Fruit fly (Drosophila melanogaster): ENCODE results near the gene Bmcp.

Gene Bmcp

dm6 chr3L:11701649-11702048 lies 19.1 kb upstream of the Bmcp start:
- TF ChIP-seq CG17801 (GFP tag; optimal IDR thresholded peaks at IDR 0.05; ENCODE audit: partially characterized antibody), result no peak

DNA sequence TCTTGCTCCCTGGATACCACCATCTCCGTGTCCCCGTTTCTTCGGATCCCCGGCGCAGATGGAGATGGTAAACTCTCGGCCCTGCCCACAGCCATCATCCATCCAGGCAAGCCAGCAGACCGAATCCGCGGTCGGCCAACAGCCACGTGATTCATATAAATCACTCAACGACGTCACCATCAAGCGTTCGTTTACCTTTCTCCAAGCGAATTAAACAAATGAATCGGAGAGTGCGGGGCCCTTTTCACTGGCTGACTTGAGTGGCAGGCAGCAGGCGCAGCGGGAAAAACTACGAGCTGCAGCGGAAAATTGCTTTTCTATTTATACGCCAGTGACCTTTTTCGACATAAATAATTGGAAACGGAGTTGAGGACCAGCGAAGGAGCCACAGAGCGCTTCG lies 17.2 kb upstream of the Bmcp start:
- no peak for TF ChIP-seq CG17801 (GFP tag; optimal IDR thresholded peaks at IDR 0.05; ENCODE audit: partially characterized antibody)

DNA sequence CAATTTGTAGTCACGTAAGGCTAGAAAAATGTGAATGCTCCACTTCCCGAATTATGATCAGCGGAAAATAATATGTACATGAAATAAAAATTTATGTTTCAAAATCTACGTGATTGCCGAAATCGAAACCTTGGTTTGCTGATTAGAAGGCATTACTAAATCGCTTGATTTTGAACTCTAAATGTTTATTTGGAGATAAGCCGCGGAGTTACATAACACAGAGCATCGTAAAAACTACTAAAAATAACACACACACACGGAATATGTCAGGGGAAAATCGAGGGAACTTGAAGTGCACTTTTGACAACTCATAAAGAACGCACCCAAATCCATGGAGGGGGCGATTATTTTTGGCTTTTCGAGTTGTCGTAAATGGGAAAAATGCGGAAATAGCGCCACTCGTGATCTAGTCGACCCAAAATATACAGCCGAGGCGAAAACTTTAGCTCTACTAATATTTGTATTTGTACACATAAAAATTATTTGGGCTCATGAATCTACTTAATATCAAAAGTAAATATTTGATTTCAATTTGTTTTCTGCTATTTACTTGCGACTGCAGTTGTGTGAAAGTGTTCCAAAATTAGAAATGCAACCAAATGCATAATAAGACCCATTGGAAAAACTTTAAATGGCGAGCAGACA lies 15.7 kb upstream of the Bmcp start:
- no peak for TF ChIP-seq CG17801 (GFP tag; optimal IDR thresholded peaks at IDR 0.05; ENCODE audit: partially characterized antibody)

dm6 chr3L:11707978-11708632 lies 12.6 kb upstream of the Bmcp start, which contains the start of gene CG11658:
TSS of gene CG11658 (minus strand) at chr3L:11708553.
- peak; percentile 7 for TF ChIP-seq CG17801 (GFP tag; optimal IDR thresholded peaks at IDR 0.05; ENCODE audit: partially characterized antibody)

DNA sequence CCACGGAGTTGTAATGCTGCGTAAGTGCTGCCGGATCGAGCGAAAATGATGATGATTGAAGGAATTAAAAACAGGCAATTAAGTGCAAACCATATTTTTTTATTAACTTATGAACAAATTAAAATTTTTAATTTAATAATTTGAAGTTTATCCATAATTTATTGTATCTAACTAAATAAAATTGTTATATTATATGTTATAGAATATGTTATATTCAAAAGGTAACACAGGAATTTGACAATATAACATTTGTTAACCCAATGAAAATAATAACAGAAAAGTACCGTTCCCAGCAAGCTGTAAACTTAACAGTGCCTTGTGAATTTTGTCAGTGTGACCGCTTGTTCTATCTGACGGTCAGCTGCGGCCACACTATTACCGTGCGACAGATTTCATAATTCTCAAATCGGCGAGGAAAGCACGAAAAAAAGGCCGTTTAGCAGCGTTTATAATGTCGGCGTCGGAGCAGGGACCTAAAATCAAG lies 12.1 kb upstream of the Bmcp start, which contains the start of the genes Ccdc56 and mtTFB1:
Gene Ccdc56 (plus strand): TSS at position 347 of the 484 bp plus-strand sequence.
Gene mtTFB1 (plus strand): TSS at position 347 of the 484 bp plus-strand sequence.
- no peak for TF ChIP-seq CG17801 (GFP tag; optimal IDR thresholded peaks at IDR 0.05; ENCODE audit: partially characterized antibody)

dm6 chr3L:11711059-11711628 lies 9.6 kb upstream of the Bmcp start, which contains the start of gene crim:
TSS of gene crim (minus strand) at chr3L:11711386.
- TF ChIP-seq CG17801 (GFP tag; optimal IDR thresholded peaks at IDR 0.05; ENCODE audit: partially characterized antibody), result no peak

DNA sequence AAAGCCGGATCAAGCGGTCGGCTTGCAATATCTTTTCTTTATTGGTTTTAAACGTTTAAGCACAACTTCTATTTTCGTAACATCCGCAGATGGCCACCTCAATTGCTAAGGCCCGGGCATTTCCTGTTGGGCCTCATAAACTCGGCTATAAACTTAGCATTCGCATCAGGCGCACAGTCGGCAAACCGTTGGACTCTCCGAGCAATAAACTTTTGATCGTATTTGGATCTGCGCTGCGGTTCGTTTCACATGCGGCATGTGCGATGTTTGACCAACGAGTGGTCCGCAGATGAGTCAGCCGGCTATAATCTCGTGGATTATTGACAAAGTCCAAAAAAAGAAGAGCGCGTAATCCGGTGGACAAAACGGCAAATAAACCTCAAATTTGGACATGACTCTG lies 8.9 kb upstream of the Bmcp start:
- no peak for TF ChIP-seq CG17801 (GFP tag; optimal IDR thresholded peaks at IDR 0.05; ENCODE audit: partially characterized antibody)

DNA sequence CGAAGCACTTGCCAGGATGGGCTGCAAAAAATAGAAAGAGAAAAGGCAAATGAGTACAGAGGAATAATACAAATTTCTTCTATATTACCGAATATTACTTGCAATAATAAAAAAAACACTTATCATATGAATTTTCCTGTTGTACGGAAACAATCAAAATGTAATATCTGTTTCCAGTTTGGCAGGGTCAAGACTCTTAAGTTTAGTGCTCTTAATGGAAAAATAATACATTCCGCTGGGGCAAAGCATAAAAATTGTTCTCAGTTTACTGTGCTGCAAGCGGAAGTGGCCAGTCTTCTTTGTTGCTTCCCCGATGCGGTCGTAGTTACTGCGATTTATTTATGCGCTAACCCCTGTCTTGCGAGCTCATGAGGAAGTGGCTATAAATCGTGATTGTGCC lies 7.9 kb upstream of the Bmcp start:
- no peak for TF ChIP-seq CG17801 (GFP tag; optimal IDR thresholded peaks at IDR 0.05; ENCODE audit: partially characterized antibody)

DNA sequence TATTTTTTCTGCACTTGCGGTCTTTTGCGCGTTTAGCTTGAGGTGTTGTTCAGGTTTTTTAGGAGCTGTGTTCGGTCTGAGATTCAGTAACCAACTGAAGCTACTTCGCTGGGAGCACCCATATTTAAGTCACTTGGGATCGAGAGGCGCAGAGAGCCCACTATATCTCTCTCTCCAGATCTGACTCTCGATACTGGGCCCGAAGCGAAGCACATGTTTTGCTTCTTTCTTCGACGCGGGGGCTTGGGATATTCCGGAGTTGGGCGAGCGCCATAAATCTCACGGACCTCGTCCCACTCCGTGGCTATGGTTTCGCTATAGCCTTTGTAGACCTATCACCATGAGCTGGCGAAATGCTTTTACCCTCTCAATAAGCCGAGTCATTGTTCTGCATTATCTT lies 5.5 kb upstream of the Bmcp start, which contains the start of gene CG14132:
Gene CG14132 (minus strand): TSS at position 99 of the 400 bp plus-strand sequence.
- no peak for TF ChIP-seq CG17801 (GFP tag; optimal IDR thresholded peaks at IDR 0.05; ENCODE audit: partially characterized antibody)

- TF ChIP-seq CG17801 (GFP tag; optimal IDR thresholded peaks at IDR 0.05; ENCODE audit: partially characterized antibody), result no peak
Measured at dm6 chr3L:11716347-11716746, 4.4 kb upstream of the Bmcp start.

DNA sequence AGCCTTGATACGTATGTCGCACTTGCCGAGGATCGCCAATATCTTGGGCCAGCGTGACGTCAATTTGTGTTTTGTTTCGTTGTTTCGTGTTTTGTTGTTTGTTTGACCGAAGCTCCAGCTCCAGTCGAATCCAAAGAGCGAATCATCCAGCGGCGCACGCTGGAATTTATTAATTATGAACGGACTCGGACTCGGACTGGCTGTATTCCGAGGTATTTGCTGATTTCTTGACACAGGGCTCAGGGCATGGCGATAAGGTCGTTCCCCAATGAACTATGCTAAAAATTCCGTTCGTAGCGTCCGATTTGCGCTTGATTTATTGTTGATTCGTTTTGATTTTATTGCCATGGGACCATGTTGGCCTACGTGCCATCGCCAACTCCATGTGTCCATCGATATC lies 3.8 kb upstream of the Bmcp start:
- TF ChIP-seq CG17801 (GFP tag; optimal IDR thresholded peaks at IDR 0.05; ENCODE audit: partially characterized antibody), result no peak

DNA sequence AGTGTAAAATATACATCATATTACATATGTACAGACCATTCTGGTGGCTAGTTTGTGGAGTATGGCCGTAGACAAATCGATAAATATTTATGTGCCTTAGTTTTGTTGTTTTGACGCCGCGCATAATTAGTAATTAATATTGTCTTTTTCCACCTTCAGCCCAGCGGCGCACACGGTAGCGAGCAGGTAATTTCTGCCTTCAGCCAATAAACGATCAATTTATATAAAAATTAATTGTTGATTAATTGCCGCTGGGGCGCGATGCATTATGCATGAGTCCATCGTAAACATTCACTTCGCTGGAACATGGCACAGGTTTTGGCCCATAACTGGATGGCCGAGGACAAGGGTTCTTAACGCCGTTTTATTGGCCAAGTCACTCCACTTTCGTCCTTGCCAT lies 3.4 kb upstream of the Bmcp start:
- no peak for TF ChIP-seq CG17801 (GFP tag; optimal IDR thresholded peaks at IDR 0.05; ENCODE audit: partially characterized antibody)

DNA sequence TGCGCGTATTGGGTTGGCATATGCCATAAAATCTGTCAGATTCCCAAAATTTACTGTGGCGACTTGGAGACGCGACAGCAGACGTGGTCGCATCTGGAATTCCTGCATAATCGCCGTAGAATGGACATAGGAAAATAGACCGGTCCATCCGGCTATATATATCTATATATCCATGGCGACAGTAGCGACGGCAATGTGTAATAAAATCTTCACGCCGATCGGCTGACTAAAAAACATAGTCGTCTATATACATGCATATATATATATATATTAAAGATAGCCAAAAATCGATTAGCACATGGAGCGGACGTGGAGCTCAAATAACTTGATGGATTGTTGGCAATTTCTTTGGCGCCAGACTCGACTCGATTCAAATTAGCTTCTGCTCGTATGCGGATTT lies 2.7 kb upstream of the Bmcp start:
- TF ChIP-seq CG17801 (GFP tag; optimal IDR thresholded peaks at IDR 0.05; ENCODE audit: partially characterized antibody), result no peak

DNA sequence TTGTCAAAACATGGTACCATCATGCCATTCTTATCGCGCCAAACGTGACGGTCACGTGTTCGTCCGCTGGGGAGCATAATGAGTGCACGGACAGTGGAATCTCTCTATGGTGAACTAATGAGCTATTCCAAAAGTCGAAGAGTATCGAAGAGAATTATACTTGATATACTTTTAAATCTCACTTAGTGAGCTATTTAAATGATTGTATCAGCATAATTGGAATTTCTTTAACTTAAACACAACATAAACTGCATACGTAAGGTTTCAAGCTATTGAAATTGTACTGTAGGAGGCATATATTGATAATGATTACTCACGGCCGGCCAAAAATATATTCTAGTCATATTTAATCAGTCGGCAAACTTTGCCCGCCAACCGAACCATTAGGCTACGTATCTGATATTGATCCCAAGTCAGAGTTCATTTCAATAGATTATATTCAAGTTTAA lies 788 bp downstream of the Bmcp start:
- TF ChIP-seq CG17801 (GFP tag; optimal IDR thresholded peaks at IDR 0.05; ENCODE audit: partially characterized antibody), result peak; percentile 18

- TF ChIP-seq CG17801 (GFP tag; optimal IDR thresholded peaks at IDR 0.05; ENCODE audit: partially characterized antibody), result no peak
Measured at dm6 chr3L:11728147-11728546, 7.4 kb downstream of the Bmcp start, which contains the start of gene sunn. TSS of gene sunn (plus strand) at chr3L:11728348.

- no peak for TF ChIP-seq CG17801 (GFP tag; optimal IDR thresholded peaks at IDR 0.05; ENCODE audit: partially characterized antibody)
Measured at dm6 chr3L:11731841-11732240, 11.1 kb downstream of the Bmcp start, which contains the start of gene CG32087. TSS of gene CG32087 (plus strand) at chr3L:11732141.

Data from ovary, adult (tissue).